Fruit fly (Drosophila melanogaster) whole organism, embryonic: ENCODE measurements around the gene Strip.

Experiments used
- Atf6 ChIP-seq: fragments of 200-800 bp; sonication (Bioruptor generic); IDR thresholded peaks from 2 replicates; pipeline ENCODE4 v1.3.6; 2022; ENCODE audit warnings: missing biosample characterization, missing genetic modification characterization
- CG10979 ChIP-seq: fragments of 200-800 bp; sonication (Bioruptor generic); optimal IDR thresholded peaks from 2 replicates; lab custom pipeline; 2018; ENCODE audit warnings: missing biosample characterization, mild to moderate bottlenecking, missing genetic modification characterization, moderate library complexity
- CG14860 ChIP-seq: fragments of 200-800 bp; sonication (Bioruptor generic); IDR thresholded peaks from 3 replicates; pipeline ENCODE4 v1.3.6; 2022; ENCODE audit warnings: missing biosample characterization, missing genetic modification characterization; ENCODE audit not compliant: partially characterized antibody
- CG15601 ChIP-seq: fragments of 200-800 bp; sonication (Bioruptor generic); optimal IDR thresholded peaks from 3 replicates; lab custom pipeline; 2019; ENCODE audit warnings: missing biosample characterization, mild to moderate bottlenecking, missing genetic modification characterization, moderate library complexity
- CG1603 ChIP-seq: fragments of 200-800 bp; sonication (Bioruptor generic); optimal IDR thresholded peaks from 2 replicates; lab custom pipeline; 2019; ENCODE audit warnings: missing biosample characterization, mild to moderate bottlenecking, missing genetic modification characterization, moderate library complexity
- CG1647 ChIP-seq: fragments of 200-800 bp; sonication (Bioruptor generic); optimal IDR thresholded peaks from 3 replicates; lab custom pipeline; 2016; ENCODE audit warnings: missing biosample characterization, missing genetic modification characterization
- CG18262 ChIP-seq: fragments of 200-800 bp; optimal IDR thresholded peaks from 3 replicates; lab custom pipeline; 2019; ENCODE audit warnings: missing biosample characterization, mild to moderate bottlenecking, missing genetic modification characterization, moderate library complexity
- CG2129 ChIP-seq: fragments of 200-800 bp; sonication (Bioruptor generic); IDR thresholded peaks from 2 replicates; pipeline ENCODE4 v1.3.6; 2022; ENCODE audit warnings: missing biosample characterization, missing genetic modification characterization; ENCODE audit not compliant: partially characterized antibody
- CG2199 ChIP-seq: fragments of 200-800 bp; sonication (Bioruptor generic); IDR thresholded peaks from 3 replicates; pipeline ENCODE4 v1.3.6; 2022; ENCODE audit warnings: missing biosample characterization, missing genetic modification characterization
- CG2712 ChIP-seq: fragments of 200-800 bp; optimal IDR thresholded peaks from 3 replicates; lab custom pipeline; 2019; ENCODE audit warnings: missing biosample characterization, mild to moderate bottlenecking, missing genetic modification characterization, moderate library complexity
- CG31365 ChIP-seq: fragments of 200-800 bp; sonication (Bioruptor generic); optimal IDR thresholded peaks from 2 replicates; lab custom pipeline; 2018; ENCODE audit warnings: missing biosample characterization, mild to moderate bottlenecking, missing genetic modification characterization
- CG31441 ChIP-seq: fragments of 200-800 bp; sonication (Bioruptor generic); IDR thresholded peaks from 2 replicates; pipeline ENCODE4 v1.3.6; 2022; ENCODE audit warnings: missing biosample characterization, missing genetic modification characterization
- CG4360 ChIP-seq: fragments of 200-800 bp; sonication (Bioruptor generic); IDR thresholded peaks from 2 replicates; pipeline ENCODE4 v1.3.6; 2022; ENCODE audit warnings: missing biosample characterization, missing genetic modification characterization
- CG4424 ChIP-seq: fragments of 200-800 bp; sonication (Bioruptor generic); optimal IDR thresholded peaks from 3 replicates; lab custom pipeline; 2016; ENCODE audit warnings: missing biosample characterization, missing genetic modification characterization
- CG4730 ChIP-seq: fragments of 200-800 bp; sonication (Bioruptor generic); IDR thresholded peaks from 2 replicates; pipeline ENCODE4 v1.3.6; 2022; ENCODE audit warnings: missing biosample characterization, missing genetic modification characterization
- CG6254 ChIP-seq: fragments of 200-800 bp; sonication (Bioruptor generic); optimal IDR thresholded peaks from 3 replicates; lab custom pipeline; 2017; ENCODE audit warnings: mild to moderate bottlenecking, missing biosample characterization, missing genetic modification reagents, missing genetic modification characterization
- CG6654 ChIP-seq: fragments of 200-800 bp; sonication (Bioruptor generic); optimal IDR thresholded peaks from 2 replicates; lab custom pipeline; 2017; ENCODE audit warnings: missing biosample characterization, mild to moderate bottlenecking, missing genetic modification characterization
- CG6689 ChIP-seq: fragments of 200-800 bp; sonication (Bioruptor generic); IDR thresholded peaks from 2 replicates; pipeline ENCODE4 v1.3.6; 2022; ENCODE audit warnings: missing biosample characterization, missing genetic modification characterization
- CG8281 ChIP-seq: fragments of 200-800 bp; sonication (Bioruptor generic); optimal IDR thresholded peaks from 2 replicates; lab custom pipeline; 2018; ENCODE audit warnings: missing biosample characterization, mild to moderate bottlenecking, missing genetic modification characterization, moderate library complexity
- CG8388 ChIP-seq: fragments of 200-800 bp; sonication (Bioruptor generic); optimal IDR thresholded peaks from 2 replicates; lab custom pipeline; 2019; ENCODE audit warnings: missing biosample characterization, mild to moderate bottlenecking, missing genetic modification characterization, moderate library complexity
- CG8944 ChIP-seq: fragments of 200-800 bp; sonication (Bioruptor generic); optimal IDR thresholded peaks from 3 replicates; lab custom pipeline; 2016; ENCODE audit warnings: missing biosample characterization, missing genetic modification characterization
- CkIIα-i1 ChIP-seq: fragments of 200-800 bp; sonication (Bioruptor generic); IDR thresholded peaks from 2 replicates; pipeline ENCODE4 v1.3.6; 2022; ENCODE audit warnings: missing biosample characterization, missing genetic modification characterization
- Doc2 ChIP-seq: fragments of 200-800 bp; sonication (Bioruptor generic); IDR thresholded peaks from 2 replicates; pipeline ENCODE4 v1.3.6; 2022; ENCODE audit warnings: missing biosample characterization, missing genetic modification characterization
- Drgx ChIP-seq: fragments of 200-800 bp; sonication (Bioruptor generic); IDR thresholded peaks from 2 replicates; pipeline ENCODE4 v1.3.6; 2022; ENCODE audit warnings: missing biosample characterization, missing genetic modification characterization
- Elba2 ChIP-seq: fragments of 200-800 bp; sonication (Bioruptor generic); optimal IDR thresholded peaks from 3 replicates; lab custom pipeline; 2016; ENCODE audit warnings: missing biosample characterization, missing genetic modification characterization
- HHEX ChIP-seq: fragments of 200-800 bp; sonication (Bioruptor generic); optimal IDR thresholded peaks from 3 replicates; lab custom pipeline; 2017; ENCODE audit warnings: missing biosample characterization, mild to moderate bottlenecking, missing genetic modification characterization, missing genetic modification reagents
- HLH3B ChIP-seq: fragments of 200-800 bp; sonication (Bioruptor generic); IDR thresholded peaks from 2 replicates; pipeline ENCODE4 v1.3.6; 2022; ENCODE audit warnings: missing biosample characterization, missing genetic modification characterization
- Hr3 ChIP-seq: fragments of 200-800 bp; sonication (Bioruptor generic); optimal IDR thresholded peaks from 3 replicates; lab custom pipeline; 2016; ENCODE audit warnings: missing biosample characterization, missing genetic modification characterization
- Lhr ChIP-seq: fragments of 200-800 bp; sonication (Bioruptor generic); optimal IDR thresholded peaks from 3 replicates; lab custom pipeline; 2017; ENCODE audit warnings: mild to moderate bottlenecking, missing biosample characterization, missing genetic modification reagents, missing genetic modification characterization
- PHDP ChIP-seq: fragments of 200-800 bp; sonication (Bioruptor generic); optimal IDR thresholded peaks from 3 replicates; lab custom pipeline; 2018; ENCODE audit warnings: missing biosample characterization, mild to moderate bottlenecking, missing genetic modification characterization, moderate library complexity
- Sin3A ChIP-seq: fragments of >200 bp; optimal IDR thresholded peaks from 2 replicates; lab custom pipeline; 2018
- Sox102F ChIP-seq: fragments of 200-800 bp; sonication (Bioruptor generic); optimal IDR thresholded peaks from 2 replicates; lab custom pipeline; 2018; ENCODE audit warnings: missing biosample characterization, mild to moderate bottlenecking, missing genetic modification characterization, moderate library complexity
- Sry-β ChIP-seq: fragments of 200-800 bp; sonication (Bioruptor generic); optimal IDR thresholded peaks from 2 replicates; lab custom pipeline; 2018; ENCODE audit warnings: missing biosample characterization, mild to moderate bottlenecking, missing genetic modification characterization, moderate library complexity
- Taf1 ChIP-seq: fragments of 200-800 bp; sonication (Bioruptor generic); IDR thresholded peaks from 2 replicates; pipeline ENCODE4 v1.3.6; 2022; ENCODE audit warnings: missing biosample characterization, missing genetic modification characterization
- ase ChIP-seq: fragments of 200-800 bp; sonication (Bioruptor generic); IDR thresholded peaks from 3 replicates; pipeline ENCODE4 v1.3.6; 2022; ENCODE audit warnings: missing biosample characterization, missing genetic modification characterization
- cad ChIP-seq: fragments of >200 bp; optimal IDR thresholded peaks from 2 replicates; lab custom pipeline; 2017; ENCODE audit warnings: missing biosample characterization, missing genetic modification characterization
- cas ChIP-seq: fragments of 200-800 bp; sonication (Bioruptor generic); IDR thresholded peaks from 2 replicates; pipeline ENCODE4 v1.3.6; 2022; ENCODE audit warnings: missing biosample characterization, missing genetic modification characterization
- croc ChIP-seq: fragments of 200-800 bp; sonication (Bioruptor generic); conservative IDR thresholded peaks from 3 replicates; pipeline ENCODE4 v1.3.6; 2022; ENCODE audit warnings: missing biosample characterization, missing genetic modification characterization
- crp ChIP-seq, 2 experiments: fragments of 200-800 bp; sonication (Bioruptor generic); optimal IDR thresholded peaks; 2 replicates in 1 of 2; 3 replicates in 1 of 2; lab custom pipeline; 2017; ENCODE audit warnings: missing biosample characterization in 2 of 2, missing genetic modification characterization in 2 of 2, mild to moderate bottlenecking in 1 of 2, moderate library complexity in 1 of 2
- dan ChIP-seq: fragments of 200-800 bp; sonication (Bioruptor generic); IDR thresholded peaks from 2 replicates; pipeline ENCODE4 v1.3.6; 2022; ENCODE audit warnings: missing biosample characterization, missing genetic modification characterization
- dmrt11E ChIP-seq: fragments of 200-800 bp; sonication (Bioruptor generic); optimal IDR thresholded peaks from 3 replicates; lab custom pipeline; 2018; ENCODE audit warnings: missing biosample characterization, mild to moderate bottlenecking, missing genetic modification characterization, moderate library complexity
- fd96Cb ChIP-seq: fragments of 200-800 bp; sonication (Bioruptor generic); optimal IDR thresholded peaks from 2 replicates; lab custom pipeline; 2018; ENCODE audit warnings: missing biosample characterization, mild to moderate bottlenecking, missing genetic modification characterization, moderate library complexity
- grau ChIP-seq: fragments of 200-800 bp; optimal IDR thresholded peaks from 3 replicates; lab custom pipeline; 2019; ENCODE audit warnings: missing biosample characterization, mild to moderate bottlenecking, missing genetic modification characterization, moderate library complexity
- ken ChIP-seq: fragments of 200-800 bp; sonication (Bioruptor generic); IDR thresholded peaks from 3 replicates; pipeline ENCODE4 v1.3.6; 2022; ENCODE audit warnings: missing biosample characterization, missing genetic modification characterization
- nerfin-2 ChIP-seq: fragments of 200-800 bp; sonication (Bioruptor generic); IDR thresholded peaks from 2 replicates; pipeline ENCODE4 v1.3.6; 2022; ENCODE audit warnings: missing biosample characterization, missing genetic modification characterization; ENCODE audit not compliant: partially characterized antibody
- nmo ChIP-seq: fragments of 200-800 bp; sonication (Bioruptor generic); optimal IDR thresholded peaks from 2 replicates; lab custom pipeline; 2018; ENCODE audit warnings: missing biosample characterization, mild to moderate bottlenecking, missing genetic modification characterization, moderate library complexity
- phol ChIP-seq: fragments of 200-800 bp; sonication (Bioruptor generic); optimal IDR thresholded peaks from 3 replicates; lab custom pipeline; 2018; ENCODE audit warnings: missing biosample characterization, mild to moderate bottlenecking, missing genetic modification characterization, moderate library complexity
- sd ChIP-seq: fragments of 200-800 bp; sonication (Bioruptor generic); optimal IDR thresholded peaks from 3 replicates; lab custom pipeline; 2018; ENCODE audit warnings: missing biosample characterization, mild to moderate bottlenecking, missing genetic modification characterization, moderate library complexity
- zen2 ChIP-seq: fragments of 200-800 bp; sonication (Bioruptor generic); IDR thresholded peaks from 3 replicates; pipeline ENCODE4 v1.3.6; 2022; ENCODE audit warnings: missing biosample characterization, missing genetic modification characterization; ENCODE audit not compliant: partially characterized antibody

Strip gene

dm6 chr3L:3338882-3339590 is 10.4 kb upstream of the Strip start (continued):
- no peak for TF ChIP-seq CG4730 (GFP tag; lab: Robert Waterston, UW)
- TF ChIP-seq CG6254 (GFP tag; lab: Kevin White, UChicago), result peak; percentile 27
- TF ChIP-seq CG1647 (GFP tag; lab: Kevin White, UChicago), result no peak
- no peak for TF ChIP-seq CG14860 (GFP tag; lab: Robert Waterston, UW)
- TF ChIP-seq CG1603 (tag; lab: Kevin White, UChicago), result peak; percentile 16
- no peak for TF ChIP-seq CG15601 (tag; lab: Kevin White, UChicago)
- TF ChIP-seq CG6654, result peak; percentile 93
- peak; percentile 75 for TF ChIP-seq Drgx (GFP tag; lab: Robert Waterston, UW)
- peak; percentile 28 for TF ChIP-seq CG8388
- no peak for TF ChIP-seq nerfin-2 (GFP tag; lab: Robert Waterston, UW)
- TF ChIP-seq PHDP (tag; lab: Kevin White, UChicago), result peak; percentile 6
- no peak for TF ChIP-seq HLH3B (GFP tag; lab: Robert Waterston, UW)
- no peak for TF ChIP-seq zen2 (GFP tag; lab: Robert Waterston, UW)
- TF ChIP-seq CG8281 (tag; lab: Kevin White, UChicago), result no peak
- no peak for TF ChIP-seq CkIIα-i1 (GFP tag; lab: Robert Waterston, UW)
- peak; percentile 30 for TF ChIP-seq CG2712
- 0 out of 2 replicates have a peak, but pooled peaks have one; percentile 18 for TF ChIP-seq CG6689 (GFP tag; lab: Robert Waterston, UW)
- TF ChIP-seq fd96Cb (tag; lab: Kevin White, UChicago), result peak; percentile 2
- TF ChIP-seq Sry-β (GFP tag; lab: Kevin White, UChicago), result no peak
- no peak for TF ChIP-seq cas
- TF ChIP-seq HHEX (GFP tag; lab: Kevin White, UChicago), result no peak
- peak; percentile 7 for TF ChIP-seq CG4424 (GFP tag; lab: Kevin White, UChicago)
- TF ChIP-seq CG2129 (GFP tag; lab: Robert Waterston, UW), result no peak
- no peak for TF ChIP-seq Hr3 (GFP tag; lab: Kevin White, UChicago)
- TF ChIP-seq ken (GFP tag; lab: Robert Waterston, UW), result no peak
- peak; percentile 9 for TF ChIP-seq Sox102F (GFP tag; lab: Kevin White, UChicago)
- no peak for TF ChIP-seq Lhr (GFP tag; lab: Kevin White, UChicago)
- peak; percentile 30 for TF ChIP-seq dmrt11E
- TF ChIP-seq CG18262 (tag; lab: Kevin White, UChicago), result peak; percentile 48
- TF ChIP-seq crp (GFP tag; optimal IDR thresholded peaks at IDR 0.05; lab: Kevin White, UChicago), result no peak
- peak; percentile 38 for TF ChIP-seq nmo (GFP tag; lab: Kevin White, UChicago)
- TF ChIP-seq Sin3A (lab: Kevin White, UChicago), result no peak
- TF ChIP-seq CG31441 (GFP tag; lab: Robert Waterston, UW), result peak; percentile 8; the same call in 1 of the 2 replicates
- peak; percentile 91 for TF ChIP-seq Elba2 (GFP tag; lab: Kevin White, UChicago)
- peak; percentile 36 for TF ChIP-seq CG10979
- peak; percentile 92 for TF ChIP-seq CG4360
- TF ChIP-seq phol (tag; lab: Kevin White, UChicago), result peak; percentile 33
- peak; percentile 2 for TF ChIP-seq grau (tag; lab: Kevin White, UChicago)
- no peak for TF ChIP-seq Doc2 (GFP tag; lab: Robert Waterston, UW)
- no peak for TF ChIP-seq CG31365 (tag; lab: Kevin White, UChicago)
- no peak for TF ChIP-seq Atf6 (GFP tag; lab: Robert Waterston, UW)
- TF ChIP-seq Taf1 (GFP tag; lab: Robert Waterston, UW), result no peak
- peak; percentile 48 for TF ChIP-seq cad (GFP tag; lab: Kevin White, UChicago)
- 0 out of 3 replicates have a peak, but pooled peaks have one; percentile 24 for TF ChIP-seq ase (GFP tag; lab: Robert Waterston, UW)
- no peak for TF ChIP-seq dan (GFP tag; lab: Robert Waterston, UW)
- TF ChIP-seq sd, result no peak
- peak; percentile 23; the same call in 1 of the 3 replicates for TF ChIP-seq croc (GFP tag; lab: Robert Waterston, UW)
- no peak for TF ChIP-seq CG8944 (GFP tag; lab: Kevin White, UChicago)
- 0 out of 3 replicates have a peak, but pooled peaks have one; percentile 41 for TF ChIP-seq CG2199 (GFP tag; lab: Robert Waterston, UW)
